Worm (Caenorhabditis elegans): Measurements from ENCODE around the gene C43D7.7.

- no peak for TF ChIP-seq unc-62 (GFP tag; optimal IDR thresholded peaks at IDR 0.05)
- no peak for TF ChIP-seq lin-13 (tag; optimal IDR thresholded peaks at IDR 0.05)
- TF ChIP-seq elt-1 (tag; optimal IDR thresholded peaks at IDR 0.05; ENCODE audit: borderline replicate concordance, insufficient read depth), result no peak
- TF ChIP-seq lsy-2 (tag; optimal IDR thresholded peaks at IDR 0.05), result no peak
- no peak for TF ChIP-seq ceh-39 (tag; optimal IDR thresholded peaks at IDR 0.05)
- TF ChIP-seq mab-5 (tag; optimal IDR thresholded peaks at IDR 0.05), result no peak
- TF ChIP-seq snpc-4 (tag; optimal IDR thresholded peaks at IDR 0.05), result no peak
- TF ChIP-seq drap-1 (GFP tag; optimal IDR thresholded peaks at IDR 0.05), result no peak
- no peak for TF ChIP-seq nhr-76 (tag; optimal IDR thresholded peaks at IDR 0.05)
- no peak for TF ChIP-seq mep-1 (tag; optimal IDR thresholded peaks at IDR 0.05)
- TF ChIP-seq pha-4 (tag; optimal IDR thresholded peaks at IDR 0.05), result no peak
- TF ChIP-seq ztf-11 (tag; optimal IDR thresholded peaks at IDR 0.05), result no peak
- no peak for TF ChIP-seq cnd-1 (tag; optimal IDR thresholded peaks at IDR 0.05)
Observed at ce11 chrV:19312975-19313374, 6.3 kb downstream of the C43D7.7 start, which contains the start of gene fbxb-64.
